Worm (Caenorhabditis elegans) whole organism, young adult: ENCODE results near the gene anmt-3.
A peak's percentile ranks its signal among the peaks of the same experiment; 100 is the strongest.

ENCODE experiments used
- C17E4.6 ChIP-seq: fragments of 200-800 bp; sonication (Bioruptor generic); IDR thresholded peaks from 2 replicates; pipeline ENCODE4 v1.3.6; 2022; ENCODE audit warnings: missing genetic modification reagents, missing genetic modification characterization, missing compliant biosample characterization
- F23B12.7 ChIP-seq: sonication (generic microtip); optimal IDR thresholded peaks from 2 replicates; lab custom pipeline; 2017; ENCODE audit warnings: missing genetic modification characterization, mild to moderate bottlenecking, missing compliant biosample characterization, antibody characterized with exemption, moderate library complexity; ENCODE audit not compliant: insufficient read depth
- F49E8.2 ChIP-seq: sonication (generic microtip); optimal IDR thresholded peaks from 3 replicates; lab custom pipeline; 2017; ENCODE audit warnings: missing genetic modification characterization, mild to moderate bottlenecking, missing compliant biosample characterization, antibody characterized with exemption, moderate library complexity; ENCODE audit not compliant: insufficient read depth
- Y53G8AR.9 ChIP-seq: fragments of 200-800 bp; sonication (Bioruptor generic); conservative IDR thresholded peaks from 2 replicates; pipeline ENCODE4 v1.3.6; 2022; ENCODE audit warnings: missing genetic modification reagents, missing genetic modification characterization, missing compliant biosample characterization
- attf-5 ChIP-seq: fragments of 200-800 bp; sonication (Bioruptor generic); optimal IDR thresholded peaks from 2 replicates; lab custom pipeline; 2018; ENCODE audit warnings: mild to moderate bottlenecking, missing genetic modification characterization, missing compliant biosample characterization
- attf-6 ChIP-seq: fragments of 200-800 bp; sonication (Bioruptor generic); IDR thresholded peaks from 2 replicates; pipeline ENCODE4 v1.3.6; 2022; ENCODE audit warnings: missing genetic modification reagents, missing genetic modification characterization, missing compliant biosample characterization
- bed-2 ChIP-seq: fragments of 200-800 bp; sonication (Bioruptor generic); IDR thresholded peaks from 2 replicates; pipeline ENCODE4 v1.3.6; 2022; ENCODE audit warnings: missing genetic modification reagents, missing genetic modification characterization, missing compliant biosample characterization
- ceh-27 ChIP-seq: fragments of 200-800 bp; sonication (Bioruptor generic); optimal IDR thresholded peaks from 2 replicates; lab custom pipeline; 2018; ENCODE audit warnings: mild to moderate bottlenecking, missing genetic modification characterization, moderate library complexity, missing compliant biosample characterization
- ceh-91 ChIP-seq: fragments of 200-800 bp; sonication (Bioruptor generic); IDR thresholded peaks from 2 replicates; pipeline ENCODE4 v1.3.6; 2022; ENCODE audit warnings: missing genetic modification reagents, missing genetic modification characterization, missing compliant biosample characterization
- dpl-1 ChIP-seq: fragments of 150-350 bp; optimal IDR thresholded peaks from 2 replicates; lab custom pipeline; 2014; ENCODE audit warnings: missing biosample characterization, missing genetic modification reagents, missing genetic modification characterization
- efl-1 ChIP-seq: fragments of 150-350 bp; optimal IDR thresholded peaks from 2 replicates; lab custom pipeline; 2014; ENCODE audit warnings: missing biosample characterization, missing genetic modification reagents, missing genetic modification characterization
- egl-18 ChIP-seq: fragments of 200-800 bp; sonication (Bioruptor generic); IDR thresholded peaks from 2 replicates; pipeline ENCODE4 v1.3.6; 2022; ENCODE audit warnings: missing genetic modification reagents, missing genetic modification characterization, missing compliant biosample characterization
- hlh-12 ChIP-seq: sonication (generic microtip); optimal IDR thresholded peaks from 2 replicates; lab custom pipeline; 2016; ENCODE audit warnings: missing genetic modification characterization, missing compliant biosample characterization
- hmg-20 ChIP-seq: fragments of 200-800 bp; sonication (Bioruptor generic); IDR thresholded peaks from 2 replicates; pipeline ENCODE4 v1.3.6; 2022; ENCODE audit warnings: missing genetic modification reagents, missing genetic modification characterization, missing compliant biosample characterization
- hrde-1 ChIP-seq: sonication (generic microtip); optimal IDR thresholded peaks from 2 replicates; lab custom pipeline; 2016; ENCODE audit warnings: missing genetic modification characterization, mild to moderate bottlenecking, missing compliant biosample characterization, moderate library complexity, missing genotype, missing genetic modification reagents, borderline replicate concordance
- let-607 ChIP-seq, 2 experiments: fragments of 200-800 bp in 1 of 2; sonication (Bioruptor generic) in 1 of 2; sonication (generic microtip) in 1 of 2; optimal IDR thresholded peaks; 2 replicates each; lab custom pipeline; 2016 to 2018; ENCODE audit warnings: mild to moderate bottlenecking in 2 of 2, missing compliant biosample characterization in 2 of 2, missing genetic modification characterization in 2 of 2, moderate library complexity in 2 of 2, missing genotype in 1 of 2
- lin-35 ChIP-seq, 3 experiments: fragments of 150-350 bp in 2 of 3; sonication (generic microtip) in 1 of 3; optimal IDR thresholded peaks; 2 replicates each; lab custom pipeline; 2014 to 2018; ENCODE audit warnings: missing biosample characterization in 3 of 3, missing genetic modification characterization in 3 of 3, missing genetic modification reagents in 3 of 3
- lin-40 ChIP-seq: sonication (generic microtip); optimal IDR thresholded peaks from 2 replicates; lab custom pipeline; 2016; ENCODE audit warnings: missing genetic modification characterization, mild to moderate bottlenecking, missing compliant biosample characterization, missing genotype, missing genetic modification reagents
- lin-54 ChIP-seq: fragments of 200-800 bp; sonication (Bioruptor generic); optimal IDR thresholded peaks from 2 replicates; lab custom pipeline; 2018; ENCODE audit warnings: mild to moderate bottlenecking, missing genetic modification characterization, missing compliant biosample characterization
- lsl-1 ChIP-seq: fragments of 200-800 bp; sonication (Bioruptor generic); optimal IDR thresholded peaks from 2 replicates; lab custom pipeline; 2018; ENCODE audit warnings: mild to moderate bottlenecking, missing genetic modification characterization, moderate library complexity, missing compliant biosample characterization
- madf-6 ChIP-seq: fragments of 200-800 bp; sonication (Bioruptor generic); IDR thresholded peaks from 2 replicates; pipeline ENCODE4 v1.3.6; 2022; ENCODE audit warnings: missing genetic modification reagents, missing genetic modification characterization, missing compliant biosample characterization
- mcd-1 ChIP-seq: fragments of 200-800 bp; sonication (Bioruptor generic); IDR thresholded peaks from 2 replicates; pipeline ENCODE4 v1.3.6; 2022; ENCODE audit warnings: missing genetic modification reagents, missing genetic modification characterization, missing compliant biosample characterization
- mes-4 ChIP-seq: sonication (generic microtip); optimal IDR thresholded peaks from 2 replicates; lab custom pipeline; 2016; ENCODE audit warnings: missing genotype, missing genetic modification characterization, missing compliant biosample characterization
- mxl-1 ChIP-seq: sonication (generic microtip); optimal IDR thresholded peaks from 2 replicates; lab custom pipeline; 2016; ENCODE audit warnings: missing genetic modification characterization, missing compliant biosample characterization
- nfyb-1 ChIP-seq: fragments of 200-800 bp; sonication (Bioruptor generic); IDR thresholded peaks from 2 replicates; pipeline ENCODE4 v1.3.6; 2022; ENCODE audit warnings: missing genetic modification reagents, missing genetic modification characterization, missing compliant biosample characterization
- nhr-27 ChIP-seq: fragments of 200-800 bp; sonication (Bioruptor generic); optimal IDR thresholded peaks from 2 replicates; lab custom pipeline; 2018; ENCODE audit warnings: mild to moderate bottlenecking, missing genetic modification characterization, moderate library complexity, missing compliant biosample characterization
- nhr-80 ChIP-seq: sonication (generic microtip); optimal IDR thresholded peaks from 2 replicates; lab custom pipeline; 2016; ENCODE audit warnings: missing genetic modification characterization, missing compliant biosample characterization
- nhr-90 ChIP-seq: sonication (generic microtip); optimal IDR thresholded peaks from 2 replicates; lab custom pipeline; 2016; ENCODE audit warnings: missing genotype, mild to moderate bottlenecking, missing genetic modification characterization, missing compliant biosample characterization
- rpc-1 ChIP-seq, 2 experiments: fragments of 150-350 bp in 1 of 2; sonication (generic microtip) in 1 of 2; optimal IDR thresholded peaks; 2 replicates each; lab custom pipeline; 2014 to 2018; ENCODE audit warnings: missing biosample characterization in 1 of 2, missing genetic modification characterization in 1 of 2, missing genetic modification reagents in 1 of 2, missing genotype in 1 of 2
- sdz-38 ChIP-seq: sonication (generic microtip); optimal IDR thresholded peaks from 2 replicates; lab custom pipeline; 2016; ENCODE audit warnings: missing genotype, missing genetic modification characterization, missing compliant biosample characterization
- sptf-2 ChIP-seq: fragments of 200-800 bp; sonication (Bioruptor generic); optimal IDR thresholded peaks from 2 replicates; lab custom pipeline; 2018; ENCODE audit warnings: mild to moderate bottlenecking, missing genetic modification characterization, missing compliant biosample characterization
- tbx-9 ChIP-seq: sonication (generic microtip); optimal IDR thresholded peaks from 2 replicates; lab custom pipeline; 2016; ENCODE audit warnings: borderline replicate concordance, missing genetic modification characterization, inconsistent platforms, missing compliant biosample characterization
- unc-130 ChIP-seq: sonication (generic microtip); optimal IDR thresholded peaks from 2 replicates; lab custom pipeline; 2016; ENCODE audit warnings: missing genetic modification reagents, missing genetic modification characterization, missing compliant biosample characterization
- ztf-22 ChIP-seq: fragments of 200-800 bp; sonication (Bioruptor generic); optimal IDR thresholded peaks from 2 replicates; lab custom pipeline; 2018; ENCODE audit warnings: mild to moderate bottlenecking, missing genetic modification characterization, moderate library complexity, missing compliant biosample characterization
- ztf-26 ChIP-seq: sonication (generic microtip); optimal IDR thresholded peaks from 2 replicates; lab custom pipeline; 2017; ENCODE audit warnings: missing genetic modification characterization, missing compliant biosample characterization

Gene anmt-3

DNA sequence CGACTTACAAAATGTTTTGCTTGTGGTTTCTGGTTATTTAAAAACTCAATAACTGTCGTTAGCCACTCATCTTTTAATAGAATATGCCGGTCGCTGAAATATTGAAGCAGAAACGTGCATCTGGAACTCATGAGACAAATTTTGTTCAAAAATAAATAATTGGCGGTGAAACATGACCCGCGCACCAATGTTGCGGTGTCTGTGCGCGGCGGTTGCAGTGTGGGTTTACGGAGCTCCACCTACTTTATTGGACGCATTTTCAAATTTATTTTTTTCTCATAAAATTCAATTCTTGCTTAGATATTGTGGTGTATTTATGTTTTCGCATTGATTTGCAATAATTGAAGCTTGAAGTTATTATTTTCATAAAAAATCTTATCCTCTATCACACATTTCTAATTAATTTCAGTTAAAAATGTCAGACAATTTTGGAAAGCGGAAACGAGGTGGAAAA lies 27.5 kb downstream of the anmt-3 start, which contains the start of the genes rmh-2 and suds-3:
Gene rmh-2 (minus strand): TSS at position 164 of the 454 bp plus-strand sequence.
Gene suds-3 (plus strand): TSS at position 404 of the 454 bp plus-strand sequence.
- TF ChIP-seq madf-6 (GFP tag; lab: Robert Waterston, UW) (peak; percentile 35; the same call in 1 of the 2 replicates), efl-1 (peak; percentile 61), tbx-9 (no peak), lsl-1 (peak; percentile 7), sptf-2 (no peak), dpl-1 (GFP tag; lab: Kevin White, UChicago) (peak; percentile 20), F23B12.7 (tag; lab: Kevin White, UChicago) (peak; percentile 37)

DNA sequence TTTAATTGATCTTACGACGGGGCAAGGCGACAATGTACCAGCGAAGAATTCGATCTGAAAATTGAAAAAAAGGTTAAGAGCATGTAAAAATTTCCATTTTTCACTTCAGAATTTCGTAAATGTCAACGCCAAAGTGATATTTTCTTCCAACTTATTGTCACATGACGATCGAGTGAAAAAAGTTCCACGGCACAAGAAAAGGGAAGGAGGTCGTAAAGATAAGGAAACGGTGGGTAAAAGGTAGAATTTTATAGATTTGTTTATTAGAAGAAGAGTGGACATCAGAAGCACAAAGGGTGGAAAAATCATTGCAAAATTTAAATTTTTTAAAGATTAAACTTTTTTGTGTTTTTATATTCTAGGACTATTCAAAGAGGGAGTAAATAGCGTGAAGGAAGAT lies 30.2 kb downstream of the anmt-3 start:
- TF ChIP-seq lin-35 (GFP tag; optimal IDR thresholded peaks at IDR 0.05; lab: Kevin White, UChicago): no peak
- TF ChIP-seq ceh-27: no peak
- peak; percentile 43 to 49 for TF ChIP-seq let-607 (tag; optimal IDR thresholded peaks at IDR 0.05; lab: Kevin White, UChicago)
- peak; percentile 60 for TF ChIP-seq nhr-80
- TF ChIP-seq F23B12.7 (tag; lab: Kevin White, UChicago): no peak
- no peak for TF ChIP-seq hlh-12 (tag; lab: Kevin White, UChicago)
- no peak for TF ChIP-seq nfyb-1
- no peak for TF ChIP-seq rpc-1 (optimal IDR thresholded peaks at IDR 0.05; lab: Kevin White, UChicago)
- no peak for TF ChIP-seq rpc-1 (tag; optimal IDR thresholded peaks at IDR 0.05; lab: Kevin White, UChicago)
- TF ChIP-seq ceh-91 (GFP tag; lab: Robert Waterston, UW): no peak
- 0 out of 2 replicates have a peak, but pooled peaks have one; percentile 44 for TF ChIP-seq Y53G8AR.9
- no peak for TF ChIP-seq bed-2 (GFP tag; lab: Robert Waterston, UW)
- TF ChIP-seq attf-6 (GFP tag; lab: Robert Waterston, UW): no peak

DNA sequence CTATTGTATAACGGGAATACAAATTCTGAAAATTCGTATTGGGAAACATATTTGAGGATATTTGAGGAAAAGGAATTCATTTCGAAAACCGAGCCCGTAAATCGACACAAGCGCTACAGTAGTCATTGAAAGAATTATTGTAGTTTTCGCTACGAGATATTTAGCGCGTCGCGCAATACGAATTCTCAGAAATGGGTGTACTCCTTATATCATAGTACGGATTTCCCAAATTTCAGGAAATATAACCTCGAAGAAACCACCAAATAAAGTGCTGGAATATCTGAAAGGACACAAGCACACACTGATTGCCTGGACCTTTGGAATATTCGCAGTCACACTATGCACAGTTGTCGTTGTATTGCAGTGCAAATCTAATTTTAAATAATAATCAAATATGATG lies 30.8 kb downstream of the anmt-3 start:
- peak; percentile 35 for TF ChIP-seq hrde-1 (tag; lab: Kevin White, UChicago)
- peak; percentile 56 for TF ChIP-seq lsl-1
- TF ChIP-seq nfyb-1: 0 out of 2 replicates have a peak, but pooled peaks have one; percentile 53
- TF ChIP-seq dpl-1 (GFP tag; lab: Kevin White, UChicago): no peak

DNA sequence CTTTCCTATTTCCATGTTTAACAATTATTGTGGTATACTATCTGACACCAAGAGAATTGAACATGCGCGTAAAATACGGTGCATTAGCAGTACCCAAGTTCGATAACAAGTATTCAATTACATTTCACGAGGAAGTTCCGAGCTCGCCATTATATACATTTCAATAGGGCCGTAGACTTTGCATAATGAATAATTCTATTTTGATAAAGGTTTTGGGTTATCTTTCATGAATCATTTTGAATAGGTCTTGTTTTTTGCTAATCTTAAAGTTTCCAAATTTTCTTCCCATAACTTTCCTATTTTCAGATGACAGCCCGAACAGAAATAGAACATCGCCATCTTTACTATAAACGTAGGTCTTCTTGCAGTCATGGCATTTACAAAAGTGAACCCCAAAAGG lies 31.9 kb downstream of the anmt-3 start, which contains the start of gene C50H2.13:
Gene C50H2.13 (plus strand): TSS at position 301 of the 400 bp plus-strand sequence.
- TF ChIP-seq C17E4.6 (no peak), ztf-26 (no peak), ztf-22 (GFP tag; lab: Kevin White, UChicago) (no peak), lin-54 (no peak), sptf-2 (no peak), lin-40 (tag; lab: Kevin White, UChicago) (no peak), mxl-1 (tag; lab: Kevin White, UChicago) (no peak), nhr-90 (tag; lab: Kevin White, UChicago) (no peak), F49E8.2 (no peak), unc-130 (GFP tag; lab: Kevin White, UChicago) (no peak), sdz-38 (tag; lab: Kevin White, UChicago) (no peak), ceh-27 (no peak), mcd-1 (GFP tag; lab: Robert Waterston, UW) (no peak), rpc-1 (optimal IDR thresholded peaks at IDR 0.05; lab: Kevin White, UChicago) (no peak), rpc-1 (tag; optimal IDR thresholded peaks at IDR 0.05; lab: Kevin White, UChicago) (no peak), egl-18 (GFP tag; lab: Robert Waterston, UW) (no peak), nhr-27 (tag; lab: Kevin White, UChicago) (no peak), attf-5 (GFP tag; lab: Kevin White, UChicago) (no peak), mes-4 (tag; lab: Kevin White, UChicago) (no peak), hmg-20 (no peak)
